Worm (Caenorhabditis elegans) whole organism, midembryonic: ENCODE data around the gene lin-3.

Source experiments
- T22C8.4 ChIP-seq: fragments of 200-800 bp; sonication (Bioruptor generic); IDR thresholded peaks from 2 replicates; pipeline ENCODE4 v1.3.6; 2022; ENCODE audit warnings: missing genetic modification characterization, missing compliant biosample characterization
- cog-1 ChIP-seq: sonication (generic microtip); optimal IDR thresholded peaks from 2 replicates; lab custom pipeline; 2016; ENCODE audit warnings: missing genetic modification characterization, missing compliant biosample characterization
- flt-1 ChIP-seq: fragments of 200-800 bp; sonication (Bioruptor generic); IDR thresholded peaks from 2 replicates; pipeline ENCODE4 v1.3.6; 2022; ENCODE audit warnings: missing genetic modification characterization, missing compliant biosample characterization
- klf-2 ChIP-seq: fragments of 200-800 bp; sonication (Bioruptor generic); conservative IDR thresholded peaks from 2 replicates; pipeline ENCODE4 v1.3.6; 2022; ENCODE audit warnings: missing genetic modification reagents, missing genetic modification characterization, missing compliant biosample characterization
- med-1 ChIP-seq: sonication (generic microtip); optimal IDR thresholded peaks from 2 replicates; lab custom pipeline; 2017; ENCODE audit warnings: missing genetic modification characterization, mild to moderate bottlenecking, missing compliant biosample characterization, antibody characterized with exemption, missing genetic modification reagents; ENCODE audit not compliant: insufficient read depth
- ref-1 ChIP-seq: fragments of 200-800 bp; sonication (Bioruptor generic); conservative IDR thresholded peaks from 2 replicates; pipeline ENCODE4 v1.3.6; 2022; ENCODE audit warnings: missing genetic modification reagents, missing genetic modification characterization, missing compliant biosample characterization
- tab-1 ChIP-seq: fragments of 200-800 bp; sonication (Bioruptor generic); IDR thresholded peaks from 2 replicates; pipeline ENCODE4 v1.3.6; 2022; ENCODE audit warnings: missing genetic modification characterization, missing compliant biosample characterization
- ztf-23 ChIP-seq: fragments of 200-800 bp; sonication (Bioruptor generic); IDR thresholded peaks from 2 replicates; pipeline ENCODE4 v1.3.6; 2022; ENCODE audit warnings: missing genetic modification reagents, missing genetic modification characterization, missing compliant biosample characterization
- ztf-29 ChIP-seq: fragments of 200-800 bp; sonication (Bioruptor generic); IDR thresholded peaks from 2 replicates; pipeline ENCODE4 v1.3.6; 2022; ENCODE audit warnings: missing genetic modification reagents, missing genetic modification characterization, missing compliant biosample characterization

The lin-3 gene

ce11 chrIV:11112641-11113040, 58.5 kb downstream of the lin-3 start, which contains the start of gene clc-9:
Gene clc-9 (plus strand): TSS chrIV:11112941.
- TF ChIP-seq ref-1 (GFP tag; lab: Robert Waterston, UW) (no peak), tab-1 (GFP tag; lab: Robert Waterston, UW) (no peak), flt-1 (no peak), cog-1 (tag; lab: Kevin White, UChicago) (no peak), klf-2 (GFP tag; lab: Robert Waterston, UW) (no peak), ztf-23 (GFP tag; lab: Robert Waterston, UW) (no peak), med-1 (GFP tag; lab: Kevin White, UChicago) (no peak), T22C8.4 (GFP tag; lab: Robert Waterston, UW) (no peak), ztf-29 (no peak)
